Fruit fly (Drosophila melanogaster): ENCODE measurements around the gene CG5326.

dm6 chr3R:22569888-22570287, 30.2 kb upstream of the CG5326 start, which contains the start of gene CG33110:
- TF ChIP-seq Crg-1 (GFP tag; optimal IDR thresholded peaks at IDR 0.05) (no peak), CG5204 (GFP tag; optimal IDR thresholded peaks at IDR 0.05) (no peak), cic (GFP tag; optimal IDR thresholded peaks at IDR 0.05) (no peak), CG7045 (GFP tag; optimal IDR thresholded peaks at IDR 0.05) (no peak), Mnt (GFP tag; optimal IDR thresholded peaks at IDR 0.05) (no peak), toe (GFP tag; optimal IDR thresholded peaks at IDR 0.05) (no peak), CG7101 (tag; optimal IDR thresholded peaks at IDR 0.05) (no peak), CG1620 (GFP tag; optimal IDR thresholded peaks at IDR 0.05) (no peak), kay (GFP tag; ENCODE audit: borderline replicate concordance) (no peak), tj (GFP tag; optimal IDR thresholded peaks at IDR 0.05) (no peak), pad (GFP tag; optimal IDR thresholded peaks at IDR 0.05) (no peak), bab1 (GFP tag; optimal IDR thresholded peaks at IDR 0.05) (no peak), cnc (optimal IDR thresholded peaks at IDR 0.05) (no peak)
